Fruit fly (Drosophila melanogaster) whole organism, adult: ENCODE data around the gene kek6.
A peak's percentile ranks its signal among the peaks of the same experiment; 100 is the strongest.

Experiments used
- CG11617 ChIP-seq: fragments of 200-800 bp; sonication (Bioruptor generic); optimal IDR thresholded peaks from 2 replicates; lab custom pipeline; 2017; ENCODE audit warnings: mild to moderate bottlenecking, missing biosample characterization, missing genetic modification reagents, missing genetic modification characterization
- CG14711 ChIP-seq: fragments of 200-800 bp; sonication (Bioruptor generic); optimal IDR thresholded peaks from 2 replicates; lab custom pipeline; 2018; ENCODE audit warnings: missing biosample characterization, mild to moderate bottlenecking, missing genetic modification characterization, moderate library complexity
- CG1620 ChIP-seq: fragments of 200-800 bp; sonication (Bioruptor generic); optimal IDR thresholded peaks from 2 replicates; lab custom pipeline; 2016; ENCODE audit warnings: missing biosample characterization, missing genetic modification characterization
- CG5204 ChIP-seq: fragments of 200-800 bp; sonication (Bioruptor generic); optimal IDR thresholded peaks from 2 replicates; lab custom pipeline; 2016; ENCODE audit warnings: missing biosample characterization, missing genetic modification characterization
- CG7045 ChIP-seq: fragments of 200-800 bp; sonication (Bioruptor generic); optimal IDR thresholded peaks from 2 replicates; lab custom pipeline; 2017; ENCODE audit warnings: missing biosample characterization, mild to moderate bottlenecking, missing genetic modification characterization
- CG7101 ChIP-seq: fragments of 200-800 bp; sonication (Bioruptor generic); optimal IDR thresholded peaks from 2 replicates; lab custom pipeline; 2018; ENCODE audit warnings: missing biosample characterization, mild to moderate bottlenecking, missing genetic modification characterization, moderate library complexity
- Crg-1 ChIP-seq: fragments of 200-800 bp; sonication (Bioruptor generic); optimal IDR thresholded peaks from 2 replicates; lab custom pipeline; 2016; ENCODE audit warnings: missing biosample characterization, missing genetic modification characterization
- Mnt ChIP-seq: fragments of 200-800 bp; sonication (Bioruptor generic); optimal IDR thresholded peaks from 2 replicates; lab custom pipeline; 2016; ENCODE audit warnings: missing biosample characterization, mild to moderate bottlenecking, missing genetic modification characterization
- bab1 ChIP-seq: fragments of 200-800 bp; sonication (Bioruptor generic); optimal IDR thresholded peaks from 3 replicates; lab custom pipeline; 2019; ENCODE audit warnings: missing biosample characterization, mild to moderate bottlenecking, missing genetic modification characterization, moderate library complexity
- cic ChIP-seq: fragments of 200-800 bp; sonication (Bioruptor generic); optimal IDR thresholded peaks from 2 replicates; lab custom pipeline; 2017; ENCODE audit warnings: missing biosample characterization, mild to moderate bottlenecking, missing genetic modification characterization, moderate library complexity
- kay ChIP-seq: fragments of 200-800 bp; sonication (Bioruptor generic); peaks from one replicate; lab custom pipeline; 2016; ENCODE audit warnings: missing biosample characterization, missing genetic modification characterization, borderline replicate concordance
- ovo ChIP-seq: fragments of 200-800 bp; sonication (Bioruptor generic); optimal IDR thresholded peaks from 2 replicates; lab custom pipeline; 2016; ENCODE audit warnings: missing biosample characterization, missing genetic modification characterization
- pad ChIP-seq: fragments of 200-800 bp; sonication (Bioruptor generic); optimal IDR thresholded peaks from 3 replicates; lab custom pipeline; 2017; ENCODE audit warnings: missing biosample characterization, missing genetic modification characterization, mild to moderate bottlenecking, moderate library complexity, missing genetic modification reagents
- toe ChIP-seq: fragments of 200-800 bp; sonication (Bioruptor generic); optimal IDR thresholded peaks from 2 replicates; lab custom pipeline; 2016; ENCODE audit warnings: missing biosample characterization, missing genetic modification characterization

dm6 chr3R:31596071-31596883, 25.7 kb upstream of the kek6 start, which contains the start of gene RpL6:
- TF ChIP-seq kay (peak; percentile 80), CG7101 (tag; lab: Kevin White, UChicago) (peak; percentile 23), CG14711 (tag; lab: Kevin White, UChicago) (peak; percentile 43), ovo (no peak), bab1 (GFP tag; lab: Kevin White, UChicago) (peak; percentile 47), toe (GFP tag; lab: Kevin White, UChicago) (no peak), CG11617 (GFP tag; lab: Kevin White, UChicago) (peak; percentile 62), Mnt (GFP tag; lab: Kevin White, UChicago) (peak; percentile 96), Crg-1 (GFP tag; lab: Kevin White, UChicago) (peak; percentile 11), CG7045 (no peak), cic (GFP tag; lab: Kevin White, UChicago) (peak; percentile 29), CG1620 (GFP tag; lab: Kevin White, UChicago) (no peak), pad (GFP tag; lab: Kevin White, UChicago) (peak; percentile 13), CG5204 (no peak)
